Fruit fly (Drosophila melanogaster) whole organism, embryonic: Measurements from ENCODE around the gene Agpat3.

Experiments
- CG13287 ChIP-seq: fragments of 200-800 bp; sonication (Bioruptor generic); IDR thresholded peaks from 2 replicates; pipeline ENCODE4 v1.3.6; 2022; ENCODE audit warnings: missing biosample characterization, missing genetic modification characterization; ENCODE audit not compliant: partially characterized antibody
- CG8281 ChIP-seq: fragments of 200-800 bp; sonication (Bioruptor generic); optimal IDR thresholded peaks from 2 replicates; lab custom pipeline; 2018; ENCODE audit warnings: missing biosample characterization, mild to moderate bottlenecking, missing genetic modification characterization, moderate library complexity
- D19B ChIP-seq: fragments of 200-800 bp; sonication (Bioruptor generic); optimal IDR thresholded peaks from 2 replicates; lab custom pipeline; 2017; ENCODE audit warnings: missing biosample characterization, mild to moderate bottlenecking, missing genetic modification characterization
- ara ChIP-seq: fragments of 200-800 bp; sonication (Bioruptor generic); IDR thresholded peaks from 2 replicates; pipeline ENCODE4 v1.3.6; 2022; ENCODE audit warnings: missing biosample characterization, missing genetic modification characterization
- cwo ChIP-seq: fragments of 200-800 bp; sonication (Bioruptor generic); optimal IDR thresholded peaks from 3 replicates; lab custom pipeline; 2017; ENCODE audit warnings: missing biosample characterization, missing genetic modification characterization, mild to moderate bottlenecking, moderate library complexity, missing genetic modification reagents
- fu2 ChIP-seq: fragments of 200-800 bp; sonication (Bioruptor generic); optimal IDR thresholded peaks from 2 replicates; lab custom pipeline; 2016; ENCODE audit warnings: missing biosample characterization, missing genetic modification characterization
- ind ChIP-seq: fragments of 200-800 bp; sonication (Bioruptor generic); optimal IDR thresholded peaks from 3 replicates; lab custom pipeline; 2016; ENCODE audit warnings: missing biosample characterization, missing genetic modification characterization
- jigr1 ChIP-seq: fragments of 200-800 bp; sonication (Bioruptor generic); IDR thresholded peaks from 3 replicates; pipeline ENCODE4 v1.3.6; 2022; ENCODE audit warnings: missing biosample characterization, missing genetic modification characterization
- lola ChIP-seq, 3 experiments: fragments of >200 bp in 2 of 3; fragments of 200-800 bp in 1 of 3; sonication (Bioruptor generic) in 1 of 3; optimal IDR thresholded peaks; 2 replicates each; lab custom pipeline; 2017 to 2019; ENCODE audit warnings: missing biosample characterization in 3 of 3, missing genetic modification characterization in 3 of 3, mild to moderate bottlenecking in 1 of 3, moderate library complexity in 1 of 3
- tgo ChIP-seq: fragments of 200-800 bp; sonication (Bioruptor generic); IDR thresholded peaks from 3 replicates; pipeline ENCODE4 v1.3.6; 2022; ENCODE audit warnings: missing biosample characterization, missing genetic modification characterization

- TF ChIP-seq ind (no peak), tgo (GFP tag; lab: Robert Waterston, UW) (no peak), fu2 (GFP tag; lab: Kevin White, UChicago) (no peak), CG8281 (tag; lab: Kevin White, UChicago) (no peak), ara (GFP tag; lab: Robert Waterston, UW) (no peak), jigr1 (GFP tag; lab: Robert Waterston, UW) (no peak), cwo (GFP tag; lab: Kevin White, UChicago) (no peak), lola (GFP tag; optimal IDR thresholded peaks at IDR 0.05; lab: Kevin White, UChicago) (no peak), CG13287 (no peak), D19B (GFP tag; lab: Kevin White, UChicago) (no peak)
These were observed 8.7 kb upstream of the Agpat3 start, which contains the start of gene Gagr for dm6 chr3L:16394506-16394905.
